Worm (Caenorhabditis elegans): ENCODE measurements around the gene inx-7.

The inx-7 gene

DNA sequence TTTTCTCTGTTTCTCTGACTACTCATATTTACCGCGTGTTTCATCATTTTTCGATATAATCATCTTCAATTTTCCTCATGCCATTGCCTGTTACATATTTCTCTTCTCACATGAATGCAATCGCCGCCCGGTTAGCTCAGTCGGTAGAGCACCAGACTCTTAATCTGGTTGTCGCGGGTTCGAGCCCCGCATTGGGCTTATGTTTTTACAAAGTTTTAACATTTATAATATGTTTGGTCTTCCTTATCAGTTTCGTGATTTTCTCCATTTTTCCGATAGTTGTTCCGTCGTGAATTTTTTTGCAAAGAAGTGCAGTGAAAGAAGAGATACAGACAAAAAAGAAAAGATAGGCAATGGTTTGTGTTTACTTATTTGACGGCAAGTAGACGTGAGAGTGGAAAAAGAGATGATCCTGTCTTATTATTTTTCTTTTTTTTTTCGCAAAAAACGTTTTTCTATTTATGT lies 20.6 kb upstream of the inx-7 start (continued):
- TF ChIP-seq snpc-4 (GFP tag; optimal IDR thresholded peaks at IDR 0.05) (peak; percentile 93), snpc-4 (tag; optimal IDR thresholded peaks at IDR 0.05) (peak; percentile 82 to 97 (median 96)), mxl-1 (tag; optimal IDR thresholded peaks at IDR 0.05) (peak; percentile 93), cebp-2 (GFP tag; IDR thresholded peaks at IDR 0.05) (0 out of 2 replicates have a peak, but pooled peaks have one; percentile 54), attf-3 (GFP tag; conservative IDR thresholded peaks at IDR 0.05) (no peak)

DNA sequence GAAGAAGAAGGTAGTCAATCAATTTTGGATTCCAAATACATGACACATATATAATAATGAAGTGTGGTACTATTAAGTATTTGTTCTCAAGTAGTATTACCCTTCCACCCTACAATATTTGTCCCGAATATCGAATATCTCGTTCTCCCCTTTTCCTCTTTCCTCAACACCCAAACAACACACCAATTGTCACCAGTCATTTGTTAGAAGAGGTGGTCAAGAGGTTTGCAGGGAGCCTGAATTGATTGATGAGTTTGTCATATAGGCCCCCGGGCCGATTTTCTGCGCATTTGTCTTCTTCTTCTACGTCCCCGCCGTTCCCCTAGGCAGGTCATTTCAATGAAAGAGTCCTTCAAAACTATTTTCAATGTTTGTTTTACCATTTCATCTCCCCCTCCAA lies 17.8 kb upstream of the inx-7 start:
- TF ChIP-seq B0035.1 (tag; optimal IDR thresholded peaks at IDR 0.05) = no peak
- 0 out of 2 replicates have a peak, but pooled peaks have one; percentile 26 for TF ChIP-seq ztf-6 (GFP tag; IDR thresholded peaks at IDR 0.05)

DNA sequence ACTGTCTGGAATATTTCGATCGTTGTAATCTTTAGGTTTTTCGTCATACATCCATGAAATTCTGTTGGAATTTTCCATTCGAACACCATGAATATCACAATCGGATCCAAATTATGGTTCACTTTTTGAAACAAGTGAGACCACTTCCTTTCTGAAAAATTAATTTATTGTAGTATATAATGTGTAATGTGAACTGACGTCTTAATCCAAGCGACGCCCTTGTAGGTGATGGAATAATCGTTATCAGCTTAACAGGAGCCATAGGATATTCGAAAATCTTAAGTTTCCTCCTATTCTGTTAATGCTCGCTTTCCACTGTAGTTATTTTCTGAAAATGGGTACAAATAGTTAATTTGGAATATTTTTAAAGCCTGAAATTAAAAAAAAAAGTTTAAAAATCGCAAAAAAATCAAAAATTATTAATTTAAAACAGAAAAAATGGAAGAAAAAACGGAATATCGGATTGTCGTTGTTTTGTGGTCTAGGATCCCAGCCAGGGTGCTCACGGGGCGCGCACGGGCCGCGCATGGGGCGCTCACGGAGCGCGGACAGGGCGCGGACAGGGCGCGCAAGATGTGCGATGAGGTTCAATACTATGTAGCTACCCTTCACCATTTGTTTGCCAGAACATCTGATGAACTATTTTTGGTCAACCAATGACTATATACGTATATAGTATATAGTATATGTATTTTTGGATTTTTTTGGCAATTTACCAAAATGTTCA lies 15.9 kb upstream of the inx-7 start, which contains the start of gene K02B2.6:
Gene K02B2.6 (minus strand): TSS at position 51 of the 727 bp plus-strand sequence.
- TF ChIP-seq madf-6 (GFP tag; IDR thresholded peaks at IDR 0.05) (no peak), zfh-2 (GFP tag; conservative IDR thresholded peaks at IDR 0.05) (peak; percentile 81)

DNA sequence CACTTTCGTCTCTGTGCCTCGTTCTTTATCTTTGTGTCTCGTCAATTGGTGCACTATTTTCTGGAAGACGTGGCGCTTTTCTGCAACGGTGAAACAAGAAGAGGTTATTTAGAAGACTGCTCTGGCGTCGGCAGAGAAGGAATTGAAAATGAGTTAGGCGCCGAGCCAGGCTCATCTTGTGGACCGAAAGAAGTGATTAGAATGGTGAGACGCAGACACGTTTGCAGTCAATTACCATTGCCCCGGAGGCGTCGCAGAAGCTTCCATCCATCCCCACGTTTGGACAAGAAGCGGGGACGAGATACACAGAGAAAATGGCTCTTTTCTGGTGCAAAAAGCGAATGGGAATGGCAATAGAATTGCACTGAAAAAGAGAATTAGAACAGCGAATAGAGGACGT lies 13.5 kb upstream of the inx-7 start:
- no peak for TF ChIP-seq hlh-26 (GFP tag; conservative IDR thresholded peaks at IDR 0.05)
- TF ChIP-seq lin-40 (tag; optimal IDR thresholded peaks at IDR 0.05) = no peak
- TF ChIP-seq K12H6.12 (tag; optimal IDR thresholded peaks at IDR 0.05) = no peak
- no peak for TF ChIP-seq ceh-79 (tag; optimal IDR thresholded peaks at IDR 0.05)

DNA sequence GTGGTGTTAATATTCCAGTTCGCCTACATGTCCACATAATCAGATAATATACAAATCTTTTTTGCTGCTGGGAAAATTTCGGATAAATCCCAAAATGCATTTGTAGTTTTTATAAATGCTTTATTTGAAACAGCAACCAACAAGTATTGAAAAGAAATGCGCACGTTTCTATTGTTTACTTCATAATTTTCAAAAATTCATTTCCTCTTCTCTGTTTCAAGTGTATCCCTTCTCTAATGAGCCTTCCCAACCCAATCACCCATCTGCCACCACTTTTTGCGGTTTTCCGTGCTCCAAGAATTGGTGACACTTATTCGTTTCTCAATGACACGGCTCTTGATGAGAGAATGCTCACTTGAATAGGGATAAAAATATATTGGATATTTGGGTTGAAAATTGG lies 8.3 kb upstream of the inx-7 start:
- TF ChIP-seq C17E4.6 (GFP tag; IDR thresholded peaks at IDR 0.05) (no peak), K11D2.4 (GFP tag; IDR thresholded peaks at IDR 0.05) (no peak), attf-3 (GFP tag; conservative IDR thresholded peaks at IDR 0.05) (no peak), ceh-40 (GFP tag; IDR thresholded peaks at IDR 0.05) (no peak), ama-1 (optimal IDR thresholded peaks at IDR 0.05) (no peak), ama-1 (GFP tag; optimal IDR thresholded peaks at IDR 0.05) (no peak), hlh-26 (GFP tag; conservative IDR thresholded peaks at IDR 0.05) (no peak), lin-40 (tag; optimal IDR thresholded peaks at IDR 0.05) (no peak), mxl-1 (tag; optimal IDR thresholded peaks at IDR 0.05) (no peak), nhr-179 (tag; optimal IDR thresholded peaks at IDR 0.05) (no peak), ceh-79 (tag; optimal IDR thresholded peaks at IDR 0.05) (no peak), dpff-1 (tag; optimal IDR thresholded peaks at IDR 0.05) (no peak), gei-17 (GFP tag; optimal IDR thresholded peaks at IDR 0.05) (no peak), egl-44 (GFP tag; IDR thresholded peaks at IDR 0.05) (no peak), ekl-4 (GFP tag; IDR thresholded peaks at IDR 0.05) (no peak), F23B12.7 (tag; optimal IDR thresholded peaks at IDR 0.05; ENCODE audit: insufficient read depth) (no peak)

DNA sequence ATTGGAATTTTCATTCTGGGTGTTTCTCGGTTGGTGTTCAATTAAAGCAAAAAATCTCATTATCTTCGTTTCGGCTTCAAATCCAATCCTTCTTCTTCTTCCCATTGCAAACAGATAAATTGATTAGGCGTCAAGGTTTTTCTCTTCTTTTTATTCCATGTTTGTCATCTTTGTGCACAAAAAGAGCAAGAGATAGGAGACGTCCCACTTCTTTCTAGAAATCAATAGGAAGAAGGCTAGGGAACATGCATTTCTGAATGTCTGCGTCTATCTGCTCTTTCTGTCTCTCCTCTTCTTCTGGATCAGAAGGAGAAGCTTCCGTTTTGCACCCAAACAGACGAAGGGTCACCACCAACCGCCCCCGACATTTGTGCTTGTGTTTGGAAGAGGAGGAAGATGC lies 6.5 kb upstream of the inx-7 start:
- TF ChIP-seq cebp-2 (GFP tag; IDR thresholded peaks at IDR 0.05) (no peak), lin-40 (tag; optimal IDR thresholded peaks at IDR 0.05) (peak; percentile 32), K12H6.12 (tag; optimal IDR thresholded peaks at IDR 0.05) (peak; percentile 30), lin-35 (GFP tag; optimal IDR thresholded peaks at IDR 0.05) (peak in 1 of 3 experiments; percentile 36), ztf-3 (GFP tag; optimal IDR thresholded peaks at IDR 0.05) (no peak)

DNA sequence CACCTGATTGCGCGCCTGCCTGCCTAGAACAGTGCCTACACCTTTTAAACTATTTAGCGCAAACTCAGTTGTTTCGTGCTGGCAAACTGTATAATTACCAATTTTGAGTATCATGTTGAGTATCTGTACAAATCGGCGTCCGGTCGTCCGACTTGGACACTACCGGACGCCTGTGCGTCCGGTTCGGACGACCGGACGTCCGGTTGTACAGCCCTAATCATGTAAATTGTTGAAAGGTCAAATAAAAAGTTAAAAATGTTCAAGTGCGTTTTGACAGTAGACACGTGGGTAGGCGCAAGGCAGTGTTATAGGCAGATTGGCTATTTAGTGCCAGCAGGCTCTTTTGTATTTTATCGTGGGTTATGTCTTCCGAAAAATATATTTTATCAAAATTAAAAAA lies 3.5 kb upstream of the inx-7 start:
- peak; percentile 36 for TF ChIP-seq tbp1 (GFP tag; optimal IDR thresholded peaks at IDR 0.05)
- no peak for TF ChIP-seq B0261.1 (tag; optimal IDR thresholded peaks at IDR 0.05)
- peak; percentile 87 for TF ChIP-seq snpc-4 (GFP tag; optimal IDR thresholded peaks at IDR 0.05)
- TF ChIP-seq snpc-4 (tag; optimal IDR thresholded peaks at IDR 0.05) = peak; percentile 81 to 98 (median 95)
- TF ChIP-seq T26A5.8 (tag; optimal IDR thresholded peaks at IDR 0.05) = no peak
- peak; percentile 89 for TF ChIP-seq snpc-1.1 (tag; optimal IDR thresholded peaks at IDR 0.05; ENCODE audit: insufficient read depth)
- no peak for TF ChIP-seq him-1 (tag; optimal IDR thresholded peaks at IDR 0.05)
- TF ChIP-seq hsf-1 (GFP tag; IDR thresholded peaks at IDR 0.05) = no peak
- TF ChIP-seq snpc-3.4 (tag; optimal IDR thresholded peaks at IDR 0.05) = peak; percentile 79
